Fruit fly (Drosophila melanogaster): Measurements from ENCODE around the gene CCT1.

DNA sequence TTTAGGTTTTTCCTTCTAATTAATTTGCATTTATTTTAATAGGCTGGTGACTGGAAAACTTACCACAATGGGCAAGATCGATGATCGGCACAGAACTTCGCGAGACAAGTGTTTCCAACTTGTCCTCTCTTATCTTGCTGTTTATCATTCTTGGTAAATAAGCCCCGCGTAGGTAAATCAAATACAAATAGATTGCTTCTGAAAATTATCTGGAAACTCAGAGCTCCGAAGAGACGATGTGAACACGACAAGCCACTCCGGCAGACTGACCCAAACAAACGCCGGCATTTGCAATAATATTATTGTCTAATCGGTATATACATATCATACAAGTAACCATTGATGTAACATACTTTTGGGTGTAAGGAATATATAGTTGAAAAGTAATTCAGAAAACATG, 39.1 kb upstream of the CCT1 start, which contains the start of gene CG33099:
- TF ChIP-seq CG13287 (GFP tag; IDR thresholded peaks at IDR 0.05; ENCODE audit: partially characterized antibody) (no peak), CoRest (tag; optimal IDR thresholded peaks at IDR 0.05) (no peak), CG12391 (tag; optimal IDR thresholded peaks at IDR 0.05) (no peak), twi (tag; optimal IDR thresholded peaks at IDR 0.05) (no peak)
